Worm (Caenorhabditis elegans): ENCODE measurements around the gene Y57G11C.1142.

The Y57G11C.1142 gene

ce11 chrIV:14802316-14802715 is at the start of gene Y57G11C.1142:
Gene Y57G11C.1142 (plus strand): TSS chrIV:14802616.
- TF ChIP-seq med-1 (GFP tag; optimal IDR thresholded peaks at IDR 0.05; ENCODE audit: insufficient read depth) (no peak), cog-1 (tag; optimal IDR thresholded peaks at IDR 0.05) (no peak), T22C8.4 (GFP tag; IDR thresholded peaks at IDR 0.05) (no peak)

ce11 chrIV:14754912-14755311 is 47.5 kb upstream of the Y57G11C.1142 start, which contains the start of gene Y57G11C.499:
Gene Y57G11C.499 (minus strand): TSS chrIV:14754934.
- TF ChIP-seq ztf-23 (GFP tag; IDR thresholded peaks at IDR 0.05) (no peak), T22C8.4 (GFP tag; IDR thresholded peaks at IDR 0.05) (no peak), med-1 (GFP tag; optimal IDR thresholded peaks at IDR 0.05; ENCODE audit: insufficient read depth) (no peak), cog-1 (tag; optimal IDR thresholded peaks at IDR 0.05) (no peak), ref-1 (GFP tag; conservative IDR thresholded peaks at IDR 0.05) (no peak), ztf-29 (GFP tag; IDR thresholded peaks at IDR 0.05) (no peak), tab-1 (GFP tag; IDR thresholded peaks at IDR 0.05) (no peak)

ce11 chrIV:14757786-14758185 is 44.6 kb upstream of the Y57G11C.1142 start:
- TF ChIP-seq flt-1 (GFP tag; IDR thresholded peaks at IDR 0.05) (no peak), klf-2 (GFP tag; conservative IDR thresholded peaks at IDR 0.05) (no peak), cog-1 (tag; optimal IDR thresholded peaks at IDR 0.05) (no peak), ztf-29 (GFP tag; IDR thresholded peaks at IDR 0.05) (no peak)

ce11 chrIV:14759662-14760061 is 42.8 kb upstream of the Y57G11C.1142 start:
- no peak for TF ChIP-seq tab-1 (GFP tag; IDR thresholded peaks at IDR 0.05)
- no peak for TF ChIP-seq med-1 (GFP tag; optimal IDR thresholded peaks at IDR 0.05; ENCODE audit: insufficient read depth)
- TF ChIP-seq ref-1 (GFP tag; conservative IDR thresholded peaks at IDR 0.05): no peak
- TF ChIP-seq T22C8.4 (GFP tag; IDR thresholded peaks at IDR 0.05): no peak
- no peak for TF ChIP-seq ztf-29 (GFP tag; IDR thresholded peaks at IDR 0.05)
- no peak for TF ChIP-seq ztf-23 (GFP tag; IDR thresholded peaks at IDR 0.05)
- no peak for TF ChIP-seq flt-1 (GFP tag; IDR thresholded peaks at IDR 0.05)
- no peak for TF ChIP-seq cog-1 (tag; optimal IDR thresholded peaks at IDR 0.05)
- TF ChIP-seq klf-2 (GFP tag; conservative IDR thresholded peaks at IDR 0.05): no peak

ce11 chrIV:14760845-14761244 is 41.6 kb upstream of the Y57G11C.1142 start, which contains the start of gene ptp-5.2:
Gene ptp-5.2 (minus strand): TSS chrIV:14760945.
- TF ChIP-seq tab-1 (GFP tag; IDR thresholded peaks at IDR 0.05): no peak
- no peak for TF ChIP-seq ztf-29 (GFP tag; IDR thresholded peaks at IDR 0.05)
- no peak for TF ChIP-seq cog-1 (tag; optimal IDR thresholded peaks at IDR 0.05)
- TF ChIP-seq flt-1 (GFP tag; IDR thresholded peaks at IDR 0.05): no peak
- TF ChIP-seq ztf-23 (GFP tag; IDR thresholded peaks at IDR 0.05): no peak
- TF ChIP-seq klf-2 (GFP tag; conservative IDR thresholded peaks at IDR 0.05): no peak
- no peak for TF ChIP-seq med-1 (GFP tag; optimal IDR thresholded peaks at IDR 0.05; ENCODE audit: insufficient read depth)

- peak; percentile 12 for TF ChIP-seq cog-1 (tag; optimal IDR thresholded peaks at IDR 0.05)
Measured at ce11 chrIV:14763348-14763747, 39.1 kb upstream of the Y57G11C.1142 start.

ce11 chrIV:14763938-14764718 is 38.3 kb upstream of the Y57G11C.1142 start:
- TF ChIP-seq T22C8.4 (GFP tag; IDR thresholded peaks at IDR 0.05): no peak
- TF ChIP-seq tab-1 (GFP tag; IDR thresholded peaks at IDR 0.05): no peak
- TF ChIP-seq med-1 (GFP tag; optimal IDR thresholded peaks at IDR 0.05; ENCODE audit: insufficient read depth): no peak
- no peak for TF ChIP-seq cog-1 (tag; optimal IDR thresholded peaks at IDR 0.05)
- no peak for TF ChIP-seq klf-2 (GFP tag; conservative IDR thresholded peaks at IDR 0.05)
- TF ChIP-seq ref-1 (GFP tag; conservative IDR thresholded peaks at IDR 0.05): no peak
- no peak for TF ChIP-seq flt-1 (GFP tag; IDR thresholded peaks at IDR 0.05)
- TF ChIP-seq ztf-29 (GFP tag; IDR thresholded peaks at IDR 0.05): no peak
- no peak for TF ChIP-seq ztf-23 (GFP tag; IDR thresholded peaks at IDR 0.05)

ce11 chrIV:14764719-14765173 is 37.7 kb upstream of the Y57G11C.1142 start:
- no peak for TF ChIP-seq T22C8.4 (GFP tag; IDR thresholded peaks at IDR 0.05)
- no peak for TF ChIP-seq ztf-29 (GFP tag; IDR thresholded peaks at IDR 0.05)
- no peak for TF ChIP-seq ref-1 (GFP tag; conservative IDR thresholded peaks at IDR 0.05)
- no peak for TF ChIP-seq tab-1 (GFP tag; IDR thresholded peaks at IDR 0.05)
- TF ChIP-seq ztf-23 (GFP tag; IDR thresholded peaks at IDR 0.05): no peak
- no peak for TF ChIP-seq flt-1 (GFP tag; IDR thresholded peaks at IDR 0.05)
- no peak for TF ChIP-seq cog-1 (tag; optimal IDR thresholded peaks at IDR 0.05)
- no peak for TF ChIP-seq klf-2 (GFP tag; conservative IDR thresholded peaks at IDR 0.05)
- TF ChIP-seq med-1 (GFP tag; optimal IDR thresholded peaks at IDR 0.05; ENCODE audit: insufficient read depth): no peak

- no peak for TF ChIP-seq ztf-23 (GFP tag; IDR thresholded peaks at IDR 0.05)
- no peak for TF ChIP-seq ref-1 (GFP tag; conservative IDR thresholded peaks at IDR 0.05)
- no peak for TF ChIP-seq cog-1 (tag; optimal IDR thresholded peaks at IDR 0.05)
- no peak for TF ChIP-seq tab-1 (GFP tag; IDR thresholded peaks at IDR 0.05)
- no peak for TF ChIP-seq ztf-29 (GFP tag; IDR thresholded peaks at IDR 0.05)
- no peak for TF ChIP-seq med-1 (GFP tag; optimal IDR thresholded peaks at IDR 0.05; ENCODE audit: insufficient read depth)
- no peak for TF ChIP-seq flt-1 (GFP tag; IDR thresholded peaks at IDR 0.05)
- no peak for TF ChIP-seq klf-2 (GFP tag; conservative IDR thresholded peaks at IDR 0.05)
Measured at ce11 chrIV:14765336-14765735, 37.1 kb upstream of the Y57G11C.1142 start, which contains the start of gene Y57G11C.5. Gene Y57G11C.5 (minus strand): TSS chrIV:14765436.

ce11 chrIV:14766382-14766781 is 36.0 kb upstream of the Y57G11C.1142 start, which contains the start of gene vti-1:
Gene vti-1 (minus strand): TSS chrIV:14766665.
- no peak for TF ChIP-seq ztf-29 (GFP tag; IDR thresholded peaks at IDR 0.05)
- TF ChIP-seq flt-1 (GFP tag; IDR thresholded peaks at IDR 0.05): no peak
- TF ChIP-seq cog-1 (tag; optimal IDR thresholded peaks at IDR 0.05): no peak
- TF ChIP-seq ztf-23 (GFP tag; IDR thresholded peaks at IDR 0.05): no peak
- TF ChIP-seq ref-1 (GFP tag; conservative IDR thresholded peaks at IDR 0.05): no peak
- no peak for TF ChIP-seq klf-2 (GFP tag; conservative IDR thresholded peaks at IDR 0.05)
- TF ChIP-seq tab-1 (GFP tag; IDR thresholded peaks at IDR 0.05): no peak
